Fruit fly (Drosophila melanogaster): ENCODE measurements around the gene CG31952.

The CG31952 gene

dm6 chr2L:3465918-3466727 lies 49.6 kb downstream of the CG31952 start, which contains the start of the genes msl-2 and ND-PDSW:
TSS of gene msl-2 (minus strand) at chr2L:3466112.
TSS of gene ND-PDSW (plus strand) at chr2L:3466157.
- TF ChIP-seq Myc (optimal IDR thresholded peaks at IDR 0.05) (no peak), insv (optimal IDR thresholded peaks at IDR 0.05) (no peak), Sin3A (optimal IDR thresholded peaks at IDR 0.05) (no peak), psq (optimal IDR thresholded peaks at IDR 0.05) (no peak), ttk (optimal IDR thresholded peaks at IDR 0.05) (no peak), h (optimal IDR thresholded peaks at IDR 0.05) (no peak)

DNA sequence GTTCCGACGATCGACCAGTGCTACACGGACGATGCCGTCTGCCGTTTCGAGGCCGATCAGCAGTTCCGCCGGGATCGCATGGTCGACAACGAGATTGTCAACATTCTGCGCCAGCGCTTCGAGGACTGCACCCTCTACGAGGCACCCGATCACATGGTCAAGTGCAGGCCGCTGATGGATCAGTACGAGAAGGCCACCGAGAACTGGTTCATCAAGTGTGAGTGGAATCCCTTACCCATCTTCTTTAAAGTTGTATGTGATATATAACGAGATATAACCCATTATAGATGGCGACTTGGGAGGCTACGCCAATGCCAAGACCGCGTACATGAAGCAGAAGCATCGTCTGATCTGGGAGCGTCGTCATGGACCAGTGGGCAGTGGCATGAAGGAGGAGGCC lies 50.4 kb downstream of the CG31952 start:
- TF ChIP-seq psq (optimal IDR thresholded peaks at IDR 0.05), result no peak
- TF ChIP-seq Sin3A (optimal IDR thresholded peaks at IDR 0.05), result no peak
- TF ChIP-seq insv (optimal IDR thresholded peaks at IDR 0.05), result no peak
- no peak for TF ChIP-seq Myc (optimal IDR thresholded peaks at IDR 0.05)
- no peak for TF ChIP-seq h (optimal IDR thresholded peaks at IDR 0.05)
- no peak for TF ChIP-seq ttk (optimal IDR thresholded peaks at IDR 0.05)
